Fruit fly (Drosophila melanogaster) whole organism, pupa: ENCODE data around the gene CG14866.

Experiments
- CG10348 ChIP-seq: fragments of 200-800 bp; sonication (Bioruptor generic); IDR thresholded peaks from 2 replicates; pipeline ENCODE4 v1.3.6; 2022; ENCODE audit warnings: missing biosample characterization, missing genetic modification characterization
- CG15710 ChIP-seq: fragments of 200-800 bp; sonication (Bioruptor generic); optimal IDR thresholded peaks from 2 replicates; lab custom pipeline; 2018; ENCODE audit warnings: missing biosample characterization, mild to moderate bottlenecking, missing genetic modification characterization, moderate library complexity
- CG8159 ChIP-seq: fragments of 200-800 bp; sonication (Bioruptor generic); optimal IDR thresholded peaks from 3 replicates; lab custom pipeline; 2018; ENCODE audit warnings: missing biosample characterization, mild to moderate bottlenecking, missing genetic modification characterization, moderate library complexity
- CG8301 ChIP-seq: fragments of 200-800 bp; sonication (Bioruptor generic); optimal IDR thresholded peaks from 2 replicates; lab custom pipeline; 2018; ENCODE audit warnings: missing biosample characterization, mild to moderate bottlenecking, missing genetic modification characterization
- D1 ChIP-seq: fragments of 200-800 bp; sonication (Bioruptor generic); optimal IDR thresholded peaks from 2 replicates; lab custom pipeline; 2018; ENCODE audit warnings: missing biosample characterization, mild to moderate bottlenecking, missing genetic modification characterization, moderate library complexity
- EcR ChIP-seq: fragments of 200-800 bp; sonication (Bioruptor generic); optimal IDR thresholded peaks from 3 replicates; lab custom pipeline; 2019; ENCODE audit warnings: missing biosample characterization, missing genetic modification characterization, mild to moderate bottlenecking, moderate library complexity, missing genetic modification reagents
- Ets98B ChIP-seq: fragments of 200-800 bp; sonication (Bioruptor generic); IDR thresholded peaks from 2 replicates; pipeline ENCODE4 v1.3.6; 2022; ENCODE audit warnings: missing biosample characterization, missing genetic modification characterization
- Pif1A ChIP-seq: fragments of 200-800 bp; sonication (Bioruptor generic); optimal IDR thresholded peaks from 3 replicates; lab custom pipeline; 2016; ENCODE audit warnings: missing biosample characterization, missing genetic modification characterization
- Pif1B ChIP-seq: fragments of 200-800 bp; sonication (Bioruptor generic); optimal IDR thresholded peaks from 3 replicates; lab custom pipeline; 2016; ENCODE audit warnings: missing biosample characterization, missing genetic modification characterization
- Snoo ChIP-seq: fragments of 200-800 bp; sonication (Bioruptor generic); optimal IDR thresholded peaks from 3 replicates; lab custom pipeline; 2017; ENCODE audit warnings: missing biosample characterization, mild to moderate bottlenecking, missing genetic modification characterization, inconsistent platforms
- gl ChIP-seq: fragments of 200-800 bp; sonication (Bioruptor generic); optimal IDR thresholded peaks from 2 replicates; lab custom pipeline; 2018; ENCODE audit warnings: missing biosample characterization, mild to moderate bottlenecking, missing genetic modification characterization

- TF ChIP-seq CG8159 (tag; lab: Kevin White, UChicago) (no peak), Ets98B (GFP tag; lab: Robert Waterston, UW) (no peak), CG15710 (no peak), CG10348 (no peak), Pif1A (GFP tag; lab: Kevin White, UChicago) (no peak), EcR (GFP tag; lab: Kevin White, UChicago) (no peak), Pif1B (GFP tag; lab: Kevin White, UChicago) (no peak), Snoo (tag; lab: Kevin White, UChicago) (no peak), CG8301 (no peak), D1 (tag; lab: Kevin White, UChicago) (no peak), gl (tag; lab: Kevin White, UChicago) (no peak)
Observed at dm6 chr3R:15363608-15364007, 47.3 kb downstream of the CG14866 start, which contains the start of gene CG6171.
